Worm (Caenorhabditis elegans): ENCODE data around the gene glt-3.

The glt-3 gene

ce11 chrIV:10085401-10086187 is 44.5 kb upstream of the glt-3 start, which contains the start of the genes col-2 and ndc-80 (continued):
- no peak; the same call in 1 of the 2 replicates for TF ChIP-seq ceh-88 (GFP tag; IDR thresholded peaks at IDR 0.05)
- TF ChIP-seq mef-2 (tag; optimal IDR thresholded peaks at IDR 0.05): no peak
- TF ChIP-seq sox-4 (tag; optimal IDR thresholded peaks at IDR 0.05): no peak
- no peak for TF ChIP-seq ztf-4 (tag; optimal IDR thresholded peaks at IDR 0.05)
- peak; percentile 52 for TF ChIP-seq pax-3 (tag; optimal IDR thresholded peaks at IDR 0.05)
- TF ChIP-seq C34B4.2 (tag; optimal IDR thresholded peaks at IDR 0.05): no peak
- no peak for TF ChIP-seq tlp-1 (tag; optimal IDR thresholded peaks at IDR 0.05)
- TF ChIP-seq unc-130 (tag; optimal IDR thresholded peaks at IDR 0.05): no peak
- peak; percentile 79 for TF ChIP-seq lin-14 (GFP tag; optimal IDR thresholded peaks at IDR 0.05)
- peak; percentile 58 for TF ChIP-seq nhr-19 (GFP tag; conservative IDR thresholded peaks at IDR 0.05)
- peak; percentile 28 for TF ChIP-seq dsc-1 (tag; optimal IDR thresholded peaks at IDR 0.05)
- peak; percentile 83 for TF ChIP-seq nhr-71 (tag; optimal IDR thresholded peaks at IDR 0.05)
- TF ChIP-seq vab-15 (tag; optimal IDR thresholded peaks at IDR 0.05): peak; percentile 92
- no peak for TF ChIP-seq unc-98 (GFP tag; IDR thresholded peaks at IDR 0.05)
- peak; percentile 49 for TF ChIP-seq fkh-8 (tag; optimal IDR thresholded peaks at IDR 0.05)
- TF ChIP-seq nhr-76 (tag; optimal IDR thresholded peaks at IDR 0.05): no peak
- TF ChIP-seq nhr-77 (tag; optimal IDR thresholded peaks at IDR 0.05): peak; percentile 73
- peak; percentile 85 to 95 for TF ChIP-seq lin-35 (GFP tag; optimal IDR thresholded peaks at IDR 0.05)
- TF ChIP-seq lir-3 (tag; optimal IDR thresholded peaks at IDR 0.05; ENCODE audit: poor library complexity): peak; percentile 77
- TF ChIP-seq fos-1 (tag; optimal IDR thresholded peaks at IDR 0.05): peak; percentile 67
- peak; percentile 71 for TF ChIP-seq blmp-1 (tag; optimal IDR thresholded peaks at IDR 0.05)
- TF ChIP-seq elt-3 (tag; optimal IDR thresholded peaks at IDR 0.05): peak in 1 of 6 experiments; percentile 68
- peak in 1 of 2 experiments; percentile 17 for TF ChIP-seq ztf-11 (tag; optimal IDR thresholded peaks at IDR 0.05)
- peak; percentile 67 for TF ChIP-seq nhr-90 (tag; optimal IDR thresholded peaks at IDR 0.05; ENCODE audit: poor library complexity)
- peak; percentile 48 for TF ChIP-seq isw-1 (GFP tag; IDR thresholded peaks at IDR 0.05)
- TF ChIP-seq C16A3.4 (tag; optimal IDR thresholded peaks at IDR 0.05): peak; percentile 93
- TF ChIP-seq snu-23 (GFP tag; optimal IDR thresholded peaks at IDR 0.05): peak; percentile 82
- peak; percentile 69 to 92 for TF ChIP-seq lsy-2 (tag; optimal IDR thresholded peaks at IDR 0.05)
- TF ChIP-seq ceh-90 (tag; optimal IDR thresholded peaks at IDR 0.05): no peak
- peak; percentile 58 for TF ChIP-seq F16B12.6 (tag; optimal IDR thresholded peaks at IDR 0.05)
- TF ChIP-seq unc-86 (tag; optimal IDR thresholded peaks at IDR 0.05): peak; percentile 38
- TF ChIP-seq nhr-20 (tag; optimal IDR thresholded peaks at IDR 0.05): peak; percentile 71
- TF ChIP-seq mep-1 (tag; optimal IDR thresholded peaks at IDR 0.05): peak; percentile 82
- no peak for TF ChIP-seq C04F5.9 (tag; optimal IDR thresholded peaks at IDR 0.05)
- peak; percentile 51 for TF ChIP-seq swsn-7 (tag; optimal IDR thresholded peaks at IDR 0.05)
- TF ChIP-seq sup-37 (GFP tag; optimal IDR thresholded peaks at IDR 0.05): no peak
- TF ChIP-seq elt-2 (tag; optimal IDR thresholded peaks at IDR 0.05): no peak

ce11 chrIV:10089777-10090176 is 40.3 kb upstream of the glt-3 start, which contains the start of gene ttr-39:
Gene ttr-39, minus strand, starts transcription at chrIV:10089877.
- TF ChIP-seq irx-1 (tag; optimal IDR thresholded peaks at IDR 0.05) (no peak), mab-9 (GFP tag; IDR thresholded peaks at IDR 0.05) (0 out of 2 replicates have a peak, but pooled peaks have one; percentile 21), C04F5.9 (tag; optimal IDR thresholded peaks at IDR 0.05) (no peak)

- no peak for TF ChIP-seq pqm-1 (tag; optimal IDR thresholded peaks at IDR 0.05)
Measured at ce11 chrIV:10090358-10090757, 39.7 kb upstream of the glt-3 start, which contains the start of gene ttbk-5. Gene ttbk-5, plus strand, starts transcription at chrIV:10090658.
